Worm (Caenorhabditis elegans): ENCODE measurements around the gene Y7A9A.1.

DNA sequence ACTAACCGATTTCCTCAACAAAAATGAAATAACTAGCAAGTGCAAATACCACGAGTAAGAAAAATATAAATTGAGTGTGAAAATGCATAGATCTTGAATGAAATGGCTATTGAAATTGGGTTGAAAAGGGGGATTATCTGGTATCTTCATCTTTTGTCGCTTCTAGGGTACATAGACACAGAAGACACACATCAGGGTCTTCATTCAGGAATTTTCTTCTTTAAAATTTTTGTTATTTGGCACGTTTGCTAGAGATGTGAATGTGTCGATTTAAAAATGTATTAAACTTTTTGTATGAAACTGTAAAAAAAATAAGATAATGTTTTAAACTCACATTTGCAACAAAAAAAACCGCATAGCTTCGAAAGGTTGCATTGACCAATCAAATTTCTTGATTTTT lies 49.8 kb upstream of the Y7A9A.1 start, which contains the start of gene Y105C5B.25:
- TF ChIP-seq lin-39 (tag; optimal IDR thresholded peaks at IDR 0.05) (no peak), unc-62 (GFP tag; optimal IDR thresholded peaks at IDR 0.05 in 1 of 2) (peak in 1 of 2 experiments; percentile 69), unc-62 (tag; optimal IDR thresholded peaks at IDR 0.05) (no peak), ceh-32 (tag; optimal IDR thresholded peaks at IDR 0.05; ENCODE audit: poor library complexity) (no peak), nhr-77 (tag; optimal IDR thresholded peaks at IDR 0.05) (no peak), set-16 (GFP tag; IDR thresholded peaks at IDR 0.05) (no peak), lin-15B (tag; optimal IDR thresholded peaks at IDR 0.05) (no peak), ceh-82 (tag; optimal IDR thresholded peaks at IDR 0.05) (no peak), nhr-237 (tag; optimal IDR thresholded peaks at IDR 0.05) (no peak), lsy-2 (tag; optimal IDR thresholded peaks at IDR 0.05) (no peak), mep-1 (tag; optimal IDR thresholded peaks at IDR 0.05) (no peak), ztf-7 (tag; optimal IDR thresholded peaks at IDR 0.05) (no peak)

Measured in whole organism, L4 larva.